Fruit fly (Drosophila melanogaster): Measurements from ENCODE around the gene CG31789.

The CG31789 gene

dm6 chr2L:18617003-18617402 is 11.3 kb downstream of the CG31789 start, which contains the start of gene MESR3 (continued):
- TF ChIP-seq Ptx1 (GFP tag; IDR thresholded peaks at IDR 0.05): no peak; the same call in 1 of the 2 replicates
- TF ChIP-seq CG12942 (GFP tag; optimal IDR thresholded peaks at IDR 0.05): no peak
- no peak for TF ChIP-seq cg (GFP tag; optimal IDR thresholded peaks at IDR 0.05)
- peak; percentile 73 for TF ChIP-seq CG7987 (GFP tag; optimal IDR thresholded peaks at IDR 0.05)
- TF ChIP-seq Usf (GFP tag; optimal IDR thresholded peaks at IDR 0.05): no peak
- peak; percentile 73 for TF ChIP-seq Asciz (GFP tag; optimal IDR thresholded peaks at IDR 0.05)
- TF ChIP-seq CG10431 (GFP tag; optimal IDR thresholded peaks at IDR 0.05): no peak
- TF ChIP-seq gsb (GFP tag; IDR thresholded peaks at IDR 0.05): no peak
- TF ChIP-seq Chrac-16 (GFP tag; optimal IDR thresholded peaks at IDR 0.05): no peak
- peak; percentile 50 for TF ChIP-seq fd96Cb (tag; optimal IDR thresholded peaks at IDR 0.05)
- TF ChIP-seq CG10274 (GFP tag; optimal IDR thresholded peaks at IDR 0.05): no peak
- no peak for TF ChIP-seq CG17912 (GFP tag; optimal IDR thresholded peaks at IDR 0.05)
- TF ChIP-seq ATbp (GFP tag; optimal IDR thresholded peaks at IDR 0.05): peak; percentile 23
- peak; percentile 65 for TF ChIP-seq Six4 (GFP tag; optimal IDR thresholded peaks at IDR 0.05)
- peak; percentile 9 for TF ChIP-seq salm (tag; optimal IDR thresholded peaks at IDR 0.05)
- no peak for TF ChIP-seq Kr (GFP tag; optimal IDR thresholded peaks at IDR 0.05)
- TF ChIP-seq Optix (GFP tag; IDR thresholded peaks at IDR 0.05): peak; percentile 54; the same call in 2 of the 3 replicates
- TF ChIP-seq bigmax (GFP tag; optimal IDR thresholded peaks at IDR 0.05): peak; percentile 31
- TF ChIP-seq CG1602 (GFP tag; optimal IDR thresholded peaks at IDR 0.05): peak; percentile 58
- peak; percentile 51 for TF ChIP-seq CG13123 (GFP tag; optimal IDR thresholded peaks at IDR 0.05)
- peak; percentile 82 for TF ChIP-seq NFAT (GFP tag; IDR thresholded peaks at IDR 0.05)
- TF ChIP-seq Lpt (GFP tag; optimal IDR thresholded peaks at IDR 0.05): no peak
- TF ChIP-seq CTCF (GFP tag; optimal IDR thresholded peaks at IDR 0.05): no peak
- TF ChIP-seq fd64A (GFP tag; optimal IDR thresholded peaks at IDR 0.05): peak; percentile 24
- peak; percentile 53 for TF ChIP-seq CG9932 (GFP tag; IDR thresholded peaks at IDR 0.05)
- no peak for TF ChIP-seq Doc3 (GFP tag; IDR thresholded peaks at IDR 0.05; ENCODE audit: partially characterized antibody)
- TF ChIP-seq CG12769 (tag; optimal IDR thresholded peaks at IDR 0.05): no peak
- peak; percentile 39 for TF ChIP-seq CG13424 (tag; optimal IDR thresholded peaks at IDR 0.05)
- peak; percentile 31; the same call in 1 of the 2 replicates for TF ChIP-seq CG11085 (GFP tag; IDR thresholded peaks at IDR 0.05)
- TF ChIP-seq CG4328 (GFP tag; optimal IDR thresholded peaks at IDR 0.05): peak; percentile 66
- TF ChIP-seq Taf1 (GFP tag; IDR thresholded peaks at IDR 0.05): peak; percentile 51; the same call in 1 of the 2 replicates
- no peak for TF ChIP-seq nau (GFP tag; optimal IDR thresholded peaks at IDR 0.05)
- TF ChIP-seq Sin3A (optimal IDR thresholded peaks at IDR 0.05): no peak
- peak; percentile 75 for TF ChIP-seq Nf-YC (tag; optimal IDR thresholded peaks at IDR 0.05)
- peak; percentile 58 for TF ChIP-seq PHDP (tag; optimal IDR thresholded peaks at IDR 0.05)
- no peak for TF ChIP-seq Poxn (GFP tag; IDR thresholded peaks at IDR 0.05)
- no peak; the same call in 1 of the 2 replicates for TF ChIP-seq Scr (GFP tag; IDR thresholded peaks at IDR 0.05; ENCODE audit: partially characterized antibody)
- no peak for TF ChIP-seq CG4854 (GFP tag; optimal IDR thresholded peaks at IDR 0.05)
- no peak for TF ChIP-seq sna (GFP tag; IDR thresholded peaks at IDR 0.05; ENCODE audit: partially characterized antibody)
- TF ChIP-seq CG34224 (GFP tag; IDR thresholded peaks at IDR 0.05; ENCODE audit: partially characterized antibody): no peak
- no peak; the same call in 1 of the 2 replicates for TF ChIP-seq CG9215 (GFP tag; IDR thresholded peaks at IDR 0.05)
- peak; percentile 19 for TF ChIP-seq YL-1 (GFP tag; optimal IDR thresholded peaks at IDR 0.05)
- no peak for TF ChIP-seq CG14965 (GFP tag; optimal IDR thresholded peaks at IDR 0.05; ENCODE audit: borderline replicate concordance)
- no peak for TF ChIP-seq Dll (GFP tag; IDR thresholded peaks at IDR 0.05; ENCODE audit: partially characterized antibody)
- TF ChIP-seq pb (GFP tag; optimal IDR thresholded peaks at IDR 0.05): no peak
- peak; percentile 16 for TF ChIP-seq Sox102F (GFP tag; optimal IDR thresholded peaks at IDR 0.05)
- TF ChIP-seq ERR (GFP tag; optimal IDR thresholded peaks at IDR 0.05): no peak
- no peak for TF ChIP-seq CG9797 (GFP tag; optimal IDR thresholded peaks at IDR 0.05)
- no peak for TF ChIP-seq CG33213 (GFP tag; optimal IDR thresholded peaks at IDR 0.05)
- TF ChIP-seq gfzf (GFP tag; optimal IDR thresholded peaks at IDR 0.05): no peak
- TF ChIP-seq shn (GFP tag; optimal IDR thresholded peaks at IDR 0.05): no peak
